Worm (Caenorhabditis elegans) whole organism, L2 larva: ENCODE measurements around the gene Y45G5AM.4.

Experiments used
- C34F6.9 ChIP-seq: fragments of 150-350 bp; optimal IDR thresholded peaks from 2 replicates; lab custom pipeline; 2014; ENCODE audit warnings: missing biosample characterization, missing genetic modification characterization
- ZK546.5 ChIP-seq: sonication (generic microtip); optimal IDR thresholded peaks from 2 replicates; lab custom pipeline; 2017; ENCODE audit warnings: missing biosample characterization, missing genetic modification characterization
- alr-1 ChIP-seq: fragments of 150-350 bp; optimal IDR thresholded peaks from 2 replicates; lab custom pipeline; 2014; ENCODE audit warnings: missing biosample characterization, missing genetic modification characterization
- ama-1 ChIP-seq: fragments of 150-350 bp; optimal IDR thresholded peaks from 2 replicates; lab custom pipeline; 2018; ENCODE audit warnings: inconsistent platforms
- blmp-1 ChIP-seq: sonication (generic microtip); optimal IDR thresholded peaks from 2 replicates; lab custom pipeline; 2017; ENCODE audit warnings: missing genetic modification characterization, mild to moderate bottlenecking, missing compliant biosample characterization, antibody characterized with exemption, moderate library complexity; ENCODE audit not compliant: insufficient read depth
- egl-27 ChIP-seq: sonication (generic microtip); optimal IDR thresholded peaks from 3 replicates; lab custom pipeline; 2017; ENCODE audit warnings: missing biosample characterization, missing genetic modification reagents, missing genetic modification characterization
- lin-13 ChIP-seq: fragments of 150-350 bp; optimal IDR thresholded peaks from 2 replicates; lab custom pipeline; 2014; ENCODE audit warnings: missing biosample characterization, missing genetic modification reagents, missing genetic modification characterization
- nhr-237 ChIP-seq: fragments of 150-350 bp; optimal IDR thresholded peaks from 2 replicates; lab custom pipeline; 2014; ENCODE audit warnings: missing biosample characterization, missing genetic modification characterization
- skn-1 ChIP-seq: sonication (generic microtip); optimal IDR thresholded peaks from 2 replicates; lab custom pipeline; 2017; ENCODE audit warnings: missing biosample characterization, missing genetic modification characterization
- unc-62 ChIP-seq: fragments of 150-350 bp; optimal IDR thresholded peaks from 2 replicates; lab custom pipeline; 2014; ENCODE audit warnings: missing biosample characterization, missing genetic modification reagents, missing genetic modification characterization
- zag-1 ChIP-seq: fragments of 150-350 bp; optimal IDR thresholded peaks from 2 replicates; lab custom pipeline; 2014; ENCODE audit warnings: missing biosample characterization, missing genetic modification characterization

ce11 chrV:4144205-4144604 is 18.8 kb upstream of the Y45G5AM.4 start, which contains the start of gene Y45G5AL.1:
- TF ChIP-seq nhr-237 (tag; lab: Kevin White, UChicago) (no peak), unc-62 (GFP tag; lab: Kevin White, UChicago) (no peak), zag-1 (tag; lab: Kevin White, UChicago) (no peak), skn-1 (tag; lab: Kevin White, UChicago) (no peak), egl-27 (tag; lab: Kevin White, UChicago) (no peak), ama-1 (lab: Kevin White, UChicago) (no peak), ZK546.5 (tag; lab: Kevin White, UChicago) (no peak), lin-13 (GFP tag; lab: Kevin White, UChicago) (no peak), C34F6.9 (tag; lab: Kevin White, UChicago) (no peak), blmp-1 (tag; lab: Kevin White, UChicago) (no peak), alr-1 (tag; lab: Kevin White, UChicago) (no peak)
